Worm (Caenorhabditis elegans) whole organism, L4 larva: ENCODE measurements around the gene nfu-1.

ENCODE experiments used
- ama-1 ChIP-seq: fragments of 150-350 bp; optimal IDR thresholded peaks from 2 replicates; lab custom pipeline; 2014; ENCODE audit warnings: inconsistent platforms, mixed read lengths
- dpl-1 ChIP-seq: fragments of 150-350 bp; optimal IDR thresholded peaks from 2 replicates; lab custom pipeline; 2014; ENCODE audit warnings: missing biosample characterization, missing genetic modification reagents, missing genetic modification characterization
- fkh-10 ChIP-seq: fragments of 150-350 bp; optimal IDR thresholded peaks from 2 replicates; lab custom pipeline; 2014; ENCODE audit warnings: missing biosample characterization, missing genetic modification reagents, missing genetic modification characterization
- mdl-1 ChIP-seq, 2 experiments: fragments of 150-350 bp in 1 of 2; sonication (generic microtip) in 1 of 2; optimal IDR thresholded peaks; 2 replicates each; lab custom pipeline; 2014 to 2017; ENCODE audit warnings: missing biosample characterization in 2 of 2, missing genetic modification characterization in 2 of 2

ce11 chrIV:10360336-10360735 lies 26.9 kb upstream of the nfu-1 start, which contains the start of gene ugt-59:
- no peak for TF ChIP-seq ama-1 (lab: Kevin White, UChicago)
- no peak for TF ChIP-seq dpl-1 (GFP tag; lab: Kevin White, UChicago)
- no peak for TF ChIP-seq fkh-10
- no peak for TF ChIP-seq mdl-1 (tag; optimal IDR thresholded peaks at IDR 0.05; lab: Kevin White, UChicago)
